Worm (Caenorhabditis elegans) whole organism, L4 larva: ENCODE data around the gene pmpl-1.

Source experiments
- D1046.2 ChIP-seq: fragments of 200-800 bp; sonication (Bioruptor generic); IDR thresholded peaks from 2 replicates; pipeline ENCODE4 v1.3.6; 2022; ENCODE audit warnings: missing genetic modification characterization, missing compliant biosample characterization
- Y105C5A.15 ChIP-seq: fragments of 200-800 bp; sonication (Bioruptor generic); IDR thresholded peaks from 2 replicates; pipeline ENCODE4 v1.3.6; 2022; ENCODE audit warnings: missing genetic modification characterization, missing compliant biosample characterization
- Y48G9A.11 ChIP-seq: fragments of 200-800 bp; sonication (Bioruptor generic); IDR thresholded peaks from 2 replicates; pipeline ENCODE4 v1.3.6; 2022; ENCODE audit warnings: missing genetic modification reagents, missing genetic modification characterization, missing compliant biosample characterization
- Y5F2A.4 ChIP-seq: fragments of 200-800 bp; sonication (Bioruptor generic); optimal IDR thresholded peaks from 2 replicates; lab custom pipeline; 2018; ENCODE audit warnings: mild to moderate bottlenecking, missing genetic modification characterization, missing compliant biosample characterization
- Y75B8A.6 ChIP-seq: fragments of 200-800 bp; sonication (Bioruptor generic); IDR thresholded peaks from 2 replicates; pipeline ENCODE4 v1.3.6; 2022; ENCODE audit warnings: missing genetic modification reagents, missing genetic modification characterization, missing compliant biosample characterization
- aha-1 ChIP-seq: fragments of 150-350 bp; peaks from one replicate; lab custom pipeline; 2014; ENCODE audit warnings: missing biosample characterization, missing genetic modification characterization
- ceh-20 ChIP-seq: fragments of 200-800 bp; sonication (Bioruptor generic); IDR thresholded peaks from 2 replicates; pipeline ENCODE4 v1.3.6; 2022; ENCODE audit warnings: missing genetic modification reagents, missing genetic modification characterization, missing compliant biosample characterization
- ceh-44 ChIP-seq: fragments of 200-800 bp; sonication (Bioruptor generic); IDR thresholded peaks from 2 replicates; pipeline ENCODE4 v1.3.6; 2022; ENCODE audit warnings: missing genetic modification reagents, missing genetic modification characterization, missing compliant biosample characterization
- ceh-62 ChIP-seq: sonication (generic microtip); optimal IDR thresholded peaks from 2 replicates; lab custom pipeline; 2017; ENCODE audit warnings: missing biosample characterization, missing genetic modification characterization
- ceh-82 ChIP-seq: sonication (generic microtip); optimal IDR thresholded peaks from 2 replicates; lab custom pipeline; 2017; ENCODE audit warnings: missing biosample characterization, missing genetic modification characterization
- ctbp-1 ChIP-seq: fragments of 200-800 bp; sonication (Bioruptor generic); IDR thresholded peaks from 2 replicates; pipeline ENCODE4 v1.3.6; 2022; ENCODE audit warnings: missing genetic modification reagents, missing genetic modification characterization, missing compliant biosample characterization
- daf-12 ChIP-seq: fragments of 150-350 bp; optimal IDR thresholded peaks from 2 replicates; lab custom pipeline; 2014; ENCODE audit warnings: missing biosample characterization, missing genetic modification reagents, missing genetic modification characterization
- daf-19 ChIP-seq: fragments of 200-800 bp; sonication (Bioruptor generic); conservative IDR thresholded peaks from 2 replicates; pipeline ENCODE4 v1.3.6; 2022; ENCODE audit warnings: missing genetic modification characterization, missing compliant biosample characterization
- daf-8 ChIP-seq: fragments of 200-800 bp; sonication (Bioruptor generic); IDR thresholded peaks from 2 replicates; pipeline ENCODE4 v1.3.6; 2022; ENCODE audit warnings: missing genetic modification characterization, missing compliant biosample characterization
- dmd-6 ChIP-seq: fragments of 200-800 bp; sonication (Bioruptor generic); IDR thresholded peaks from 2 replicates; pipeline ENCODE4 v1.3.6; 2022; ENCODE audit warnings: missing genetic modification reagents, missing genetic modification characterization, missing compliant biosample characterization
- duxl-1 ChIP-seq: sonication (generic microtip); optimal IDR thresholded peaks from 2 replicates; lab custom pipeline; 2016; ENCODE audit warnings: mild to moderate bottlenecking, missing genetic modification characterization, moderate library complexity, missing compliant biosample characterization; ENCODE audit not compliant: poor library complexity
- egl-43 ChIP-seq: fragments of 200-800 bp; sonication (Bioruptor generic); IDR thresholded peaks from 2 replicates; pipeline ENCODE4 v1.3.6; 2022; ENCODE audit warnings: missing genetic modification reagents, missing genetic modification characterization, missing compliant biosample characterization
- gei-8 ChIP-seq: fragments of 200-800 bp; sonication (Bioruptor generic); optimal IDR thresholded peaks from 2 replicates; lab custom pipeline; 2018; ENCODE audit warnings: mild to moderate bottlenecking, missing genetic modification characterization, missing compliant biosample characterization
- hif-1 ChIP-seq, 2 experiments: sonication (generic microtip); optimal IDR thresholded peaks; 2 replicates each; lab custom pipeline; 2016 to 2017; ENCODE audit warnings: missing compliant biosample characterization in 2 of 2, missing genetic modification characterization in 2 of 2, missing genetic modification reagents in 2 of 2, missing genotype in 2 of 2, mild to moderate bottlenecking in 1 of 2
- hlh-11 ChIP-seq: fragments of 200-800 bp; sonication (Bioruptor generic); optimal IDR thresholded peaks from 2 replicates; lab custom pipeline; 2018; ENCODE audit warnings: mild to moderate bottlenecking, missing genetic modification characterization, missing compliant biosample characterization
- hmg-1.1 ChIP-seq: fragments of 200-800 bp; sonication (Bioruptor generic); IDR thresholded peaks from 2 replicates; pipeline ENCODE4 v1.3.6; 2022; ENCODE audit warnings: missing genetic modification reagents, missing genetic modification characterization, missing compliant biosample characterization
- lim-7 ChIP-seq: fragments of 200-800 bp; sonication (Bioruptor generic); IDR thresholded peaks from 2 replicates; pipeline ENCODE4 v1.3.6; 2022; ENCODE audit warnings: missing genetic modification characterization, missing compliant biosample characterization
- lin-39 ChIP-seq: fragments of 150-350 bp; optimal IDR thresholded peaks from 2 replicates; lab custom pipeline; 2014; ENCODE audit warnings: missing biosample characterization, missing genetic modification reagents, missing genetic modification characterization
- madf-5 ChIP-seq, 2 experiments: fragments of 200-800 bp; sonication (Bioruptor generic); IDR thresholded peaks; 2 replicates each; pipeline ENCODE4 v1.3.6; 2022; ENCODE audit warnings: missing compliant biosample characterization in 2 of 2, missing genetic modification characterization in 2 of 2
- mdl-1 ChIP-seq, 2 experiments: fragments of 150-350 bp in 1 of 2; sonication (generic microtip) in 1 of 2; optimal IDR thresholded peaks; 2 replicates each; lab custom pipeline; 2014 to 2017; ENCODE audit warnings: missing biosample characterization in 2 of 2, missing genetic modification characterization in 2 of 2
- mep-1 ChIP-seq: fragments of 150-350 bp; sonication (generic microtip); optimal IDR thresholded peaks from 3 replicates; lab custom pipeline; 2014; ENCODE audit warnings: missing biosample characterization, missing genetic modification characterization
- mxl-2 ChIP-seq: fragments of 200-800 bp; sonication (Bioruptor generic); conservative IDR thresholded peaks from 2 replicates; pipeline ENCODE4 v1.3.6; 2022; ENCODE audit warnings: missing genetic modification reagents, missing genetic modification characterization, missing compliant biosample characterization
- nhr-102 ChIP-seq: sonication (generic microtip); optimal IDR thresholded peaks from 2 replicates; lab custom pipeline; 2016; ENCODE audit warnings: mild to moderate bottlenecking, missing genetic modification characterization, moderate library complexity, missing compliant biosample characterization
- nhr-237 ChIP-seq: sonication (generic microtip); optimal IDR thresholded peaks from 2 replicates; lab custom pipeline; 2017; ENCODE audit warnings: missing biosample characterization, missing genetic modification characterization
- nhr-25 ChIP-seq: sonication (generic microtip); optimal IDR thresholded peaks from 2 replicates; lab custom pipeline; 2017; ENCODE audit warnings: missing genetic modification characterization, mild to moderate bottlenecking, missing compliant biosample characterization, antibody characterized with exemption, moderate library complexity, borderline replicate concordance; ENCODE audit not compliant: insufficient read depth
- nhr-41 ChIP-seq: fragments of 200-800 bp; sonication (Bioruptor generic); IDR thresholded peaks from 2 replicates; pipeline ENCODE4 v1.3.6; 2022; ENCODE audit warnings: missing genetic modification reagents, missing genetic modification characterization, missing compliant biosample characterization
- nhr-48 ChIP-seq: sonication (generic microtip); optimal IDR thresholded peaks from 2 replicates; lab custom pipeline; 2016; ENCODE audit warnings: mild to moderate bottlenecking, missing genetic modification characterization, missing compliant biosample characterization
- pha-4 ChIP-seq, 2 experiments: fragments of 150-350 bp in 1 of 2; fragments of 200-800 bp in 1 of 2; sonication (Bioruptor generic) in 1 of 2; IDR thresholded peaks in 1 of 2; optimal IDR thresholded peaks in 1 of 2; 2 replicates each; pipeline versions ENCODE4 v1.3.6 to Lab custom; 2014 to 2022; ENCODE audit warnings: missing genetic modification characterization in 2 of 2, missing genetic modification reagents in 2 of 2, missing biosample characterization in 1 of 2, missing compliant biosample characterization in 1 of 2
- pqm-1 ChIP-seq: sonication (generic microtip); optimal IDR thresholded peaks from 2 replicates; lab custom pipeline; 2017; ENCODE audit warnings: missing biosample characterization, missing genetic modification characterization
- rbr-2 ChIP-seq: sonication (generic microtip); optimal IDR thresholded peaks from 2 replicates; lab custom pipeline; 2016; ENCODE audit warnings: missing genotype, missing genetic modification characterization, missing compliant biosample characterization
- skn-1 ChIP-seq: fragments of 150-350 bp; optimal IDR thresholded peaks from 2 replicates; lab custom pipeline; 2014; ENCODE audit warnings: missing biosample characterization, missing genetic modification characterization
- snpc-4 ChIP-seq: fragments of 150-350 bp; optimal IDR thresholded peaks from 2 replicates; lab custom pipeline; 2014; ENCODE audit warnings: missing biosample characterization, missing genetic modification characterization
- tag-97 ChIP-seq: fragments of 200-800 bp; sonication (Bioruptor generic); IDR thresholded peaks from 2 replicates; pipeline ENCODE4 v1.3.6; 2022; ENCODE audit warnings: missing genetic modification characterization, missing compliant biosample characterization
- tra-1 ChIP-seq: fragments of 200-800 bp; sonication (Bioruptor generic); IDR thresholded peaks from 2 replicates; pipeline ENCODE4 v1.3.6; 2022; ENCODE audit warnings: missing genetic modification reagents, missing genetic modification characterization, missing compliant biosample characterization
- unc-130 ChIP-seq: sonication (generic microtip); optimal IDR thresholded peaks from 2 replicates; lab custom pipeline; 2016; ENCODE audit warnings: missing genetic modification reagents, missing genetic modification characterization, missing compliant biosample characterization
- unc-39 ChIP-seq: sonication (generic microtip); optimal IDR thresholded peaks from 2 replicates; lab custom pipeline; 2017; ENCODE audit warnings: missing biosample characterization, missing genetic modification characterization
- unc-62 ChIP-seq, 3 experiments: fragments of 150-350 bp in 1 of 3; sonication (generic microtip); optimal IDR thresholded peaks in 2 of 3; peaks in 1 of 3; 1 replicate in 1 of 3; 2 replicates in 2 of 3; lab custom pipeline; 2014 to 2017; ENCODE audit warnings: missing biosample characterization in 3 of 3, missing genetic modification characterization in 3 of 3, missing genetic modification reagents in 3 of 3, missing genotype in 1 of 3
- vab-7 ChIP-seq: fragments of 200-800 bp; sonication (Bioruptor generic); IDR thresholded peaks from 2 replicates; pipeline ENCODE4 v1.3.6; 2022; ENCODE audit warnings: missing genetic modification reagents, missing genetic modification characterization, missing compliant biosample characterization
- zfp-2 ChIP-seq: sonication (generic microtip); optimal IDR thresholded peaks from 2 replicates; lab custom pipeline; 2016; ENCODE audit warnings: mild to moderate bottlenecking, missing genetic modification characterization, missing compliant biosample characterization
- zfp-3 ChIP-seq: fragments of 200-800 bp; sonication (Bioruptor generic); conservative IDR thresholded peaks from 2 replicates; pipeline ENCODE4 v1.3.6; 2022; ENCODE audit warnings: missing genetic modification reagents, missing genetic modification characterization, missing compliant biosample characterization
- zip-11 ChIP-seq: fragments of 200-800 bp; sonication (Bioruptor generic); IDR thresholded peaks from 2 replicates; pipeline ENCODE4 v1.3.6; 2022; ENCODE audit warnings: missing genetic modification characterization, missing compliant biosample characterization

Gene pmpl-1

DNA sequence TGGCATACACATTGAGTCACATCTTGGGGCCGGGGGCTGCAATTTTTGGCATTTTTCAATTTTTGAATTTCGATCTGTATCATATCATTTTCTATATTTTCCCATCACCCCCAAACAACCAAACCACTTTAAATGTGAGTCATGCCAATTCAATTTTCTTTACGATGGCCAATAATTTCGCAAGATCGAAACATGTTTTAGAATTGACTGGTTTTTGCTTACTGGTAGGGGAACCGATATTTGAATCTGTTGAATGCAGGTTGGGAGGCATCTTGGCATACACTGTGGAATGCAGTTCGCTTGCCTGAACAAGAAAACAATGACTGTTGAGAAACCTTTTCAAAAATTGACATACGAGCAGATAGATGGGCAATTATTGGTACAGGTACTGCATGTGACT is 3.3 kb downstream of the pmpl-1 start:
- TF ChIP-seq duxl-1 (tag; lab: Kevin White, UChicago) = no peak
- TF ChIP-seq Y105C5A.15 = no peak
- TF ChIP-seq Y5F2A.4 (GFP tag; lab: Kevin White, UChicago) = no peak
- no peak for TF ChIP-seq skn-1 (tag; lab: Kevin White, UChicago)
- TF ChIP-seq daf-12 (tag; lab: Kevin White, UChicago) = no peak
- no peak for TF ChIP-seq tra-1
- no peak for TF ChIP-seq zfp-3
- TF ChIP-seq unc-62 (GFP tag; optimal IDR thresholded peaks at IDR 0.05 in 1 of 2; lab: Kevin White, UChicago) = peak in 1 of 2 experiments; percentile 73
- TF ChIP-seq unc-62 (tag; optimal IDR thresholded peaks at IDR 0.05; lab: Kevin White, UChicago) = no peak
- no peak for TF ChIP-seq D1046.2 (GFP tag; lab: Robert Waterston, UW)

DNA sequence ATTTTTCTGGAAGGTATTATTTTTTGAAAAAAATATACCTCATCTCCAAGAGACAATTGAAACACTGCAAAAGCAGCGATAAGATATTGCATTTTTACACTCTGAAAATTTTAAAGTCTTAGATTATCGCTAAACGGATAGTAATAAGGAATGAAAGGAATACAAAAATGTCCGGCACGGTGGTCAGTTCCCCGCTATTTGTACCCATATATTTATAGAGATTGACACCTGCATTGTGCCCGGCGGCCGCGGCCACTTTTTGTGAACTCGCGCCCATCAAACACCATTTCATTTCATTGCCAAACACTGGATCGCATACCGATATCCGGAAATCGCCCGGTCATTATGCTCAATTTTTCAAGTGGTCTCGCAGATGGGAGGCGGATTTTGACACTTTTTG is 4.9 kb downstream of the pmpl-1 start, which contains the start of gene idpp-5:
Gene idpp-5, minus strand, starts transcription at position 101 of the 400 bp plus-strand sequence.
- TF ChIP-seq hif-1 (tag; optimal IDR thresholded peaks at IDR 0.05; lab: Kevin White, UChicago) (no peak), snpc-4 (tag; lab: Kevin White, UChicago) (no peak), ceh-82 (no peak), duxl-1 (tag; lab: Kevin White, UChicago) (no peak), aha-1 (tag; lab: Kevin White, UChicago) (no peak), unc-62 (GFP tag; optimal IDR thresholded peaks at IDR 0.05 in 1 of 2; lab: Kevin White, UChicago) (peak in 1 of 2 experiments; percentile 84), unc-62 (tag; optimal IDR thresholded peaks at IDR 0.05; lab: Kevin White, UChicago) (no peak)

DNA sequence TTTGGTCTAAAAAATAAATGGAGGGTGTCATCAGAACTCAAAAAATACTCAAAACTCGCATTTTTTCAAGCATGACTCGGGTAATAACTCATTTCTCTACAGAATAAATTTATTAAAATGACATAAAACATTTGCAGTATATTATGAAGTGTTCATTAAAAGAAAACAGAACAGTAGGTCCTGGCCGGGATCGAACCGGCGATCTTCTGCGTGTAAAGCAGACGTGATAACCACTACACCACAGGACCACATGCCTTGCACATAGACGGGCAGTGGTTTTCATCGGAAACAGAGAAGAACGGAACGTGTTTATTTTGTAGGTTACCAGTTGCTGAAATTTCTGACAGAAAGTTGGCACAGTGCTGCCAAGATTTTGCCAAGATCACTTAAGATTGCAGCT is 5.6 kb downstream of the pmpl-1 start:
- TF ChIP-seq mep-1 (tag; lab: Kevin White, UChicago) (peak; percentile 56), pha-4 (GFP tag; IDR thresholded peaks at IDR 0.05; lab: Robert Waterston, UW) (peak; percentile 71; the same call in 1 of the 2 replicates), pha-4 (tag; optimal IDR thresholded peaks at IDR 0.05; lab: Kevin White, UChicago) (no peak), nhr-41 (GFP tag; lab: Robert Waterston, UW) (no peak), madf-5 (GFP tag; IDR thresholded peaks at IDR 0.05; lab: Robert Waterston, UW) (peak; percentile 74 to 84; a peak in 1 of 4 replicates), nhr-48 (tag; lab: Kevin White, UChicago) (peak; percentile 12), unc-39 (tag; lab: Kevin White, UChicago) (no peak), zip-11 (GFP tag; lab: Robert Waterston, UW) (no peak), hlh-11 (tag; lab: Kevin White, UChicago) (peak; percentile 20), ceh-20 (GFP tag; lab: Robert Waterston, UW) (0 out of 2 replicates have a peak, but pooled peaks have one; percentile 10), vab-7 (peak; percentile 81), ctbp-1 (GFP tag; lab: Robert Waterston, UW) (no peak), daf-19 (GFP tag; lab: Robert Waterston, UW) (0 out of 2 replicates have a peak, but pooled peaks have one; percentile 61), Y5F2A.4 (GFP tag; lab: Kevin White, UChicago) (no peak), pqm-1 (no peak), mxl-2 (GFP tag; lab: Robert Waterston, UW) (no peak), rbr-2 (tag; lab: Kevin White, UChicago) (peak; percentile 7), unc-130 (GFP tag; lab: Kevin White, UChicago) (peak; percentile 20), mdl-1 (tag; optimal IDR thresholded peaks at IDR 0.05; lab: Kevin White, UChicago) (no peak), tra-1 (peak; percentile 75), tag-97 (GFP tag; lab: Robert Waterston, UW) (no peak), ceh-62 (tag; lab: Kevin White, UChicago) (no peak), nhr-102 (tag; lab: Kevin White, UChicago) (peak; percentile 32), lin-39 (no peak), daf-8 (GFP tag; lab: Robert Waterston, UW) (0 out of 2 replicates have a peak, but pooled peaks have one; percentile 42), gei-8 (GFP tag; lab: Kevin White, UChicago) (peak; percentile 28), Y75B8A.6 (no peak), dmd-6 (GFP tag; lab: Robert Waterston, UW) (peak; percentile 54), nhr-25 (tag; lab: Kevin White, UChicago) (no peak), egl-43 (GFP tag; lab: Robert Waterston, UW) (peak; percentile 76), ceh-44 (GFP tag; lab: Robert Waterston, UW) (no peak), Y48G9A.11 (GFP tag; lab: Robert Waterston, UW) (0 out of 2 replicates have a peak, but pooled peaks have one; percentile 27), hmg-1.1 (GFP tag; lab: Robert Waterston, UW) (no peak; the same call in 1 of the 2 replicates), zfp-2 (tag; lab: Kevin White, UChicago) (no peak), lim-7 (peak; percentile 88), nhr-237 (no peak)
